Fruit fly (Drosophila melanogaster) whole organism, embryonic: ENCODE results near the gene CG15337.
A peak's percentile ranks its signal among the peaks of the same experiment; 100 is the strongest.

Source experiments
- Asciz ChIP-seq: fragments of 200-800 bp; sonication (Bioruptor generic); optimal IDR thresholded peaks from 2 replicates; lab custom pipeline; 2017; ENCODE audit warnings: missing biosample characterization, mild to moderate bottlenecking, missing genetic modification characterization, missing genetic modification reagents
- CG11085 ChIP-seq: fragments of 200-800 bp; sonication (Bioruptor generic); IDR thresholded peaks from 2 replicates; pipeline ENCODE4 v1.3.6; 2022; ENCODE audit warnings: missing biosample characterization, missing genetic modification characterization
- CG11696 ChIP-seq: fragments of 200-800 bp; sonication (Bioruptor generic); IDR thresholded peaks from 2 replicates; pipeline ENCODE4 v1.3.6; 2022; ENCODE audit warnings: missing biosample characterization, missing genetic modification characterization
- CG12744 ChIP-seq: fragments of 200-800 bp; sonication (Bioruptor generic); optimal IDR thresholded peaks from 2 replicates; lab custom pipeline; 2016; ENCODE audit warnings: missing biosample characterization, missing genetic modification characterization
- CG15269 ChIP-seq: fragments of 200-800 bp; sonication (Bioruptor generic); optimal IDR thresholded peaks from 2 replicates; lab custom pipeline; 2018; ENCODE audit warnings: missing biosample characterization, mild to moderate bottlenecking, missing genetic modification characterization, moderate library complexity
- CG15479 ChIP-seq: fragments of 200-800 bp; sonication (Bioruptor generic); optimal IDR thresholded peaks from 3 replicates; lab custom pipeline; 2019; ENCODE audit warnings: missing biosample characterization, mild to moderate bottlenecking, missing genetic modification characterization, moderate library complexity
- CG16813 ChIP-seq: fragments of 200-800 bp; sonication (Bioruptor generic); IDR thresholded peaks from 3 replicates; pipeline ENCODE4 v1.3.6; 2022; ENCODE audit warnings: missing biosample characterization, missing genetic modification characterization; ENCODE audit not compliant: partially characterized antibody
- CG17328 ChIP-seq: fragments of 200-800 bp; sonication (Bioruptor generic); IDR thresholded peaks from 2 replicates; pipeline ENCODE4 v1.3.6; 2022; ENCODE audit warnings: missing biosample characterization, missing genetic modification characterization
- CG17568 ChIP-seq: fragments of 200-800 bp; sonication (Bioruptor generic); optimal IDR thresholded peaks from 2 replicates; lab custom pipeline; 2018; ENCODE audit warnings: missing biosample characterization, mild to moderate bottlenecking, missing genetic modification characterization, moderate library complexity
- CG17802 ChIP-seq: fragments of 200-800 bp; sonication (Bioruptor generic); optimal IDR thresholded peaks from 2 replicates; lab custom pipeline; 2018; ENCODE audit warnings: missing biosample characterization, mild to moderate bottlenecking, missing genetic modification characterization, moderate library complexity
- CG2202 ChIP-seq: fragments of 200-800 bp; sonication (Bioruptor generic); optimal IDR thresholded peaks from 2 replicates; lab custom pipeline; 2018; ENCODE audit warnings: missing biosample characterization, mild to moderate bottlenecking, missing genetic modification characterization
- CG3281 ChIP-seq: fragments of 200-800 bp; sonication (Bioruptor generic); optimal IDR thresholded peaks from 3 replicates; lab custom pipeline; 2017; ENCODE audit warnings: missing biosample characterization, mild to moderate bottlenecking, missing genetic modification characterization
- CG33213 ChIP-seq: fragments of 200-800 bp; sonication (Bioruptor generic); optimal IDR thresholded peaks from 3 replicates; lab custom pipeline; 2016; ENCODE audit warnings: missing biosample characterization, missing genetic modification characterization
- CG33557 ChIP-seq: fragments of 200-800 bp; sonication (Bioruptor generic); optimal IDR thresholded peaks from 2 replicates; lab custom pipeline; 2019; ENCODE audit warnings: missing biosample characterization, mild to moderate bottlenecking, missing genetic modification characterization, moderate library complexity
- CG34422 ChIP-seq: fragments of 200-800 bp; sonication (Bioruptor generic); IDR thresholded peaks from 3 replicates; pipeline ENCODE4 v1.3.6; 2022; ENCODE audit warnings: missing biosample characterization, missing genetic modification characterization
- CG4730 ChIP-seq: fragments of 200-800 bp; sonication (Bioruptor generic); IDR thresholded peaks from 2 replicates; pipeline ENCODE4 v1.3.6; 2022; ENCODE audit warnings: missing biosample characterization, missing genetic modification characterization
- CG6272 ChIP-seq: fragments of 200-800 bp; sonication (Bioruptor generic); IDR thresholded peaks from 2 replicates; pipeline ENCODE4 v1.3.6; 2022; ENCODE audit warnings: missing biosample characterization, missing genetic modification characterization
- CG6791 ChIP-seq: fragments of 200-800 bp; sonication (Bioruptor generic); IDR thresholded peaks from 3 replicates; pipeline ENCODE4 v1.3.6; 2022; ENCODE audit warnings: missing biosample characterization, missing genetic modification characterization; ENCODE audit not compliant: partially characterized antibody
- CG7357 ChIP-seq: fragments of 200-800 bp; sonication (Bioruptor generic); IDR thresholded peaks from 3 replicates; pipeline ENCODE4 v1.3.6; 2022; ENCODE audit warnings: missing biosample characterization, missing genetic modification characterization
- CG7987 ChIP-seq: fragments of 200-800 bp; sonication (Bioruptor generic); optimal IDR thresholded peaks from 2 replicates; lab custom pipeline; 2018; ENCODE audit warnings: missing biosample characterization, mild to moderate bottlenecking, missing genetic modification characterization, moderate library complexity
- Elba2 ChIP-seq: fragments of 200-800 bp; sonication (Bioruptor generic); optimal IDR thresholded peaks from 3 replicates; lab custom pipeline; 2016; ENCODE audit warnings: missing biosample characterization, missing genetic modification characterization
- H15 ChIP-seq: fragments of 200-800 bp; sonication (Bioruptor generic); IDR thresholded peaks from 3 replicates; pipeline ENCODE4 v1.3.6; 2022; ENCODE audit warnings: missing biosample characterization, missing genetic modification characterization
- Kr ChIP-seq: fragments of 200-800 bp; sonication (Bioruptor generic); optimal IDR thresholded peaks from 2 replicates; lab custom pipeline; 2017; ENCODE audit warnings: missing biosample characterization, mild to moderate bottlenecking, missing genetic modification characterization
- Lpt ChIP-seq: fragments of >200 bp; optimal IDR thresholded peaks from 2 replicates; lab custom pipeline; 2018; ENCODE audit warnings: missing biosample characterization, missing genetic modification characterization
- Meics ChIP-seq: fragments of 200-800 bp; sonication (Bioruptor generic); optimal IDR thresholded peaks from 2 replicates; lab custom pipeline; 2017; ENCODE audit warnings: missing biosample characterization, mild to moderate bottlenecking, missing genetic modification characterization
- Scr ChIP-seq: fragments of 200-800 bp; sonication (Bioruptor generic); IDR thresholded peaks from 2 replicates; pipeline ENCODE4 v1.3.6; 2022; ENCODE audit warnings: missing biosample characterization, missing genetic modification characterization; ENCODE audit not compliant: partially characterized antibody
- Sry-δ ChIP-seq: fragments of 200-800 bp; sonication (Bioruptor generic); optimal IDR thresholded peaks from 2 replicates; lab custom pipeline; 2016; ENCODE audit warnings: missing biosample characterization, missing genetic modification characterization
- ab ChIP-seq: fragments of 200-800 bp; sonication (Bioruptor generic); optimal IDR thresholded peaks from 2 replicates; lab custom pipeline; 2016; ENCODE audit warnings: missing biosample characterization, missing genetic modification characterization
- ase ChIP-seq: fragments of 200-800 bp; sonication (Bioruptor generic); IDR thresholded peaks from 3 replicates; pipeline ENCODE4 v1.3.6; 2022; ENCODE audit warnings: missing biosample characterization, missing genetic modification characterization
- ato ChIP-seq: fragments of 200-800 bp; sonication (Bioruptor generic); IDR thresholded peaks from 2 replicates; pipeline ENCODE4 v1.3.6; 2022; ENCODE audit warnings: missing biosample characterization, missing genetic modification characterization; ENCODE audit not compliant: partially characterized antibody
- bcd ChIP-seq: fragments of 200-800 bp; sonication (Bioruptor generic); optimal IDR thresholded peaks from 2 replicates; lab custom pipeline; 2017; ENCODE audit warnings: missing biosample characterization, mild to moderate bottlenecking, missing genetic modification characterization
- bsh ChIP-seq, 2 experiments: fragments of 200-800 bp; sonication (Bioruptor generic); optimal IDR thresholded peaks; 2 replicates each; lab custom pipeline; 2017 to 2018; ENCODE audit warnings: mild to moderate bottlenecking in 2 of 2, missing biosample characterization in 2 of 2, missing genetic modification characterization in 2 of 2, moderate library complexity in 1 of 2
- btn ChIP-seq: fragments of 200-800 bp; sonication (Bioruptor generic); optimal IDR thresholded peaks from 2 replicates; lab custom pipeline; 2016; ENCODE audit warnings: missing biosample characterization, missing genetic modification characterization
- cad ChIP-seq: fragments of >200 bp; optimal IDR thresholded peaks from 2 replicates; lab custom pipeline; 2017; ENCODE audit warnings: missing biosample characterization, missing genetic modification characterization
- corto ChIP-seq: fragments of 200-800 bp; sonication (Bioruptor generic); optimal IDR thresholded peaks from 2 replicates; lab custom pipeline; 2016; ENCODE audit warnings: missing biosample characterization, mild to moderate bottlenecking, missing genetic modification characterization, moderate library complexity
- danr ChIP-seq: fragments of 200-800 bp; sonication (Bioruptor generic); IDR thresholded peaks from 2 replicates; pipeline ENCODE4 v1.3.6; 2022; ENCODE audit warnings: missing biosample characterization, missing genetic modification characterization
- gcm ChIP-seq: fragments of 200-800 bp; sonication (Bioruptor generic); optimal IDR thresholded peaks from 2 replicates; lab custom pipeline; 2019; ENCODE audit warnings: missing biosample characterization, mild to moderate bottlenecking, missing genetic modification characterization, moderate library complexity
- h ChIP-seq: fragments of >200 bp; optimal IDR thresholded peaks from 2 replicates; lab custom pipeline; 2017
- hb ChIP-seq: fragments of 200-800 bp; sonication (Bioruptor generic); IDR thresholded peaks from 3 replicates; pipeline ENCODE4 v1.3.6; 2022; ENCODE audit warnings: missing biosample characterization, missing genetic modification characterization; ENCODE audit not compliant: partially characterized antibody
- lbe ChIP-seq: fragments of 200-800 bp; sonication (Bioruptor generic); optimal IDR thresholded peaks from 2 replicates; lab custom pipeline; 2016; ENCODE audit warnings: missing biosample characterization, mild to moderate bottlenecking, missing genetic modification characterization
- nerfin-1 ChIP-seq: fragments of 200-800 bp; sonication (Bioruptor generic); optimal IDR thresholded peaks from 3 replicates; lab custom pipeline; 2019; ENCODE audit warnings: missing biosample characterization, mild to moderate bottlenecking, missing genetic modification characterization, moderate library complexity
- nmo ChIP-seq: fragments of 200-800 bp; sonication (Bioruptor generic); optimal IDR thresholded peaks from 2 replicates; lab custom pipeline; 2018; ENCODE audit warnings: missing biosample characterization, mild to moderate bottlenecking, missing genetic modification characterization, moderate library complexity
- onecut ChIP-seq: fragments of 200-800 bp; sonication (Bioruptor generic); IDR thresholded peaks from 2 replicates; pipeline ENCODE4 v1.3.6; 2022; ENCODE audit warnings: missing biosample characterization, missing genetic modification characterization
- pros ChIP-seq: fragments of 200-800 bp; sonication (Bioruptor generic); optimal IDR thresholded peaks from 3 replicates; lab custom pipeline; 2019; ENCODE audit warnings: missing biosample characterization, mild to moderate bottlenecking, missing genetic modification characterization, moderate library complexity
- seq ChIP-seq: fragments of 200-800 bp; sonication (Bioruptor generic); IDR thresholded peaks from 2 replicates; pipeline ENCODE4 v1.3.6; 2022; ENCODE audit warnings: missing biosample characterization, missing genetic modification characterization
- shn ChIP-seq: fragments of 200-800 bp; sonication (Bioruptor generic); optimal IDR thresholded peaks from 3 replicates; lab custom pipeline; 2016; ENCODE audit warnings: missing biosample characterization, missing genetic modification characterization
- sqz ChIP-seq: fragments of 200-800 bp; sonication (Bioruptor generic); optimal IDR thresholded peaks from 3 replicates; lab custom pipeline; 2018; ENCODE audit warnings: missing biosample characterization, mild to moderate bottlenecking, missing genetic modification characterization
- stc ChIP-seq: fragments of 200-800 bp; sonication (Bioruptor generic); IDR thresholded peaks from 2 replicates; pipeline ENCODE4 v1.3.6; 2022; ENCODE audit warnings: missing biosample characterization, missing genetic modification characterization
- stwl ChIP-seq: fragments of 200-800 bp; sonication (Bioruptor generic); optimal IDR thresholded peaks from 3 replicates; lab custom pipeline; 2018; ENCODE audit warnings: missing biosample characterization, mild to moderate bottlenecking, missing genetic modification characterization, moderate library complexity
- yki ChIP-seq: fragments of >200 bp; optimal IDR thresholded peaks from 3 replicates; lab custom pipeline; 2018

Gene CG15337

dm6 chrX:8131693-8132313, 28.1 kb upstream of the CG15337 start, which contains the start of gene CG10958 (continued):
- no peak for TF ChIP-seq shn (GFP tag; lab: Kevin White, UChicago)
- no peak for TF ChIP-seq onecut (GFP tag; lab: Robert Waterston, UW)
- no peak for TF ChIP-seq h (lab: Kevin White, UChicago)
- TF ChIP-seq CG3281 = peak; percentile 33
- TF ChIP-seq CG2202 (tag; lab: Kevin White, UChicago) = no peak
- no peak for TF ChIP-seq CG11085
- TF ChIP-seq nerfin-1 = peak; percentile 1
- no peak for TF ChIP-seq ab
- TF ChIP-seq CG6791 = 0 out of 3 replicates have a peak, but pooled peaks have one; percentile 31
- no peak for TF ChIP-seq CG15479 (GFP tag; lab: Kevin White, UChicago)
- no peak for TF ChIP-seq CG12744 (GFP tag; lab: Kevin White, UChicago)
- peak; percentile 62 for TF ChIP-seq Meics (GFP tag; lab: Kevin White, UChicago)
- TF ChIP-seq Lpt (GFP tag; lab: Kevin White, UChicago) = no peak
- no peak for TF ChIP-seq cad (GFP tag; lab: Kevin White, UChicago)
- peak; percentile 51 for TF ChIP-seq Sry-δ (GFP tag; lab: Kevin White, UChicago)
- no peak for TF ChIP-seq CG17802 (tag; lab: Kevin White, UChicago)
- TF ChIP-seq Asciz (GFP tag; lab: Kevin White, UChicago) = no peak
- TF ChIP-seq CG4730 (GFP tag; lab: Robert Waterston, UW) = no peak
- peak; percentile 49 for TF ChIP-seq nmo (GFP tag; lab: Kevin White, UChicago)
- TF ChIP-seq ase (GFP tag; lab: Robert Waterston, UW) = 0 out of 3 replicates have a peak, but pooled peaks have one; percentile 32
- TF ChIP-seq danr (GFP tag; lab: Robert Waterston, UW) = no peak
- TF ChIP-seq CG6272 = 0 out of 2 replicates have a peak, but pooled peaks have one; percentile 51
- TF ChIP-seq gcm = peak; percentile 39
- no peak for TF ChIP-seq Kr (GFP tag; lab: Kevin White, UChicago)
- peak in 1 of 2 experiments; percentile 59 for TF ChIP-seq bsh (GFP tag; optimal IDR thresholded peaks at IDR 0.05; lab: Kevin White, UChicago)
- no peak for TF ChIP-seq yki (lab: Kevin White, UChicago)
- no peak for TF ChIP-seq CG33213 (GFP tag; lab: Kevin White, UChicago)
- no peak for TF ChIP-seq hb (GFP tag; lab: Robert Waterston, UW)
- no peak for TF ChIP-seq CG7987 (GFP tag; lab: Kevin White, UChicago)
- no peak for TF ChIP-seq corto (GFP tag; lab: Kevin White, UChicago)
- TF ChIP-seq CG15269 (tag; lab: Kevin White, UChicago) = peak; percentile 64
- TF ChIP-seq CG11696 (GFP tag; lab: Robert Waterston, UW) = no peak
- peak; percentile 61 for TF ChIP-seq stwl
- TF ChIP-seq pros (GFP tag; lab: Kevin White, UChicago) = no peak
- peak; percentile 31; the same call in 1 of the 2 replicates for TF ChIP-seq Scr
- no peak for TF ChIP-seq sqz (GFP tag; lab: Kevin White, UChicago)
- TF ChIP-seq CG17568 (GFP tag; lab: Kevin White, UChicago) = no peak
- TF ChIP-seq seq = 0 out of 2 replicates have a peak, but pooled peaks have one; percentile 31
- no peak for TF ChIP-seq btn
- no peak for TF ChIP-seq CG16813 (GFP tag; lab: Robert Waterston, UW)
- TF ChIP-seq H15 (GFP tag; lab: Robert Waterston, UW) = no peak
- no peak for TF ChIP-seq Elba2 (GFP tag; lab: Kevin White, UChicago)
- peak; percentile 20 for TF ChIP-seq CG33557 (GFP tag; lab: Kevin White, UChicago)
- TF ChIP-seq ato = no peak
- peak; percentile 23 for TF ChIP-seq lbe (GFP tag; lab: Kevin White, UChicago)
- TF ChIP-seq stc (GFP tag; lab: Robert Waterston, UW) = no peak
- TF ChIP-seq CG7357 (GFP tag; lab: Robert Waterston, UW) = no peak
- TF ChIP-seq bcd (GFP tag; lab: Kevin White, UChicago) = peak; percentile 41
- TF ChIP-seq CG34422 (GFP tag; lab: Robert Waterston, UW) = peak; percentile 42; the same call in 1 of the 3 replicates
- TF ChIP-seq CG17328 (GFP tag; lab: Robert Waterston, UW) = peak; percentile 55; the same call in 1 of the 2 replicates
